Worm (Caenorhabditis elegans) whole organism, early embryonic: ENCODE results near the gene Y110A2AL.7.

Experiments
- F13C5.2 ChIP-seq: sonication (generic microtip); optimal IDR thresholded peaks from 2 replicates; lab custom pipeline; 2017; ENCODE audit warnings: mild to moderate bottlenecking, missing genetic modification characterization, inconsistent platforms, missing compliant biosample characterization
- ama-1 ChIP-seq: fragments of 150-350 bp; optimal IDR thresholded peaks from 2 replicates; lab custom pipeline; 2014
- flt-1 ChIP-seq: fragments of 200-800 bp; sonication (Bioruptor generic); IDR thresholded peaks from 2 replicates; pipeline ENCODE4 v1.3.6; 2022; ENCODE audit warnings: missing genetic modification characterization, missing compliant biosample characterization
- pes-1 ChIP-seq: fragments of 200-800 bp; sonication (Bioruptor generic); IDR thresholded peaks from 2 replicates; pipeline ENCODE4 v1.3.6; 2022; ENCODE audit warnings: missing genetic modification reagents, missing genetic modification characterization, missing compliant biosample characterization

- TF ChIP-seq F13C5.2 (tag; lab: Kevin White, UChicago) = no peak
- TF ChIP-seq pes-1 = no peak
- TF ChIP-seq ama-1 = no peak
- TF ChIP-seq flt-1 (GFP tag; lab: Robert Waterston, UW) = no peak
Observed at ce11 chrII:2836853-2837252, 6.1 kb downstream of the Y110A2AL.7 start, which contains the start of gene K12H6.7.
